Worm (Caenorhabditis elegans): ENCODE results near the gene ZK721.3.

DNA sequence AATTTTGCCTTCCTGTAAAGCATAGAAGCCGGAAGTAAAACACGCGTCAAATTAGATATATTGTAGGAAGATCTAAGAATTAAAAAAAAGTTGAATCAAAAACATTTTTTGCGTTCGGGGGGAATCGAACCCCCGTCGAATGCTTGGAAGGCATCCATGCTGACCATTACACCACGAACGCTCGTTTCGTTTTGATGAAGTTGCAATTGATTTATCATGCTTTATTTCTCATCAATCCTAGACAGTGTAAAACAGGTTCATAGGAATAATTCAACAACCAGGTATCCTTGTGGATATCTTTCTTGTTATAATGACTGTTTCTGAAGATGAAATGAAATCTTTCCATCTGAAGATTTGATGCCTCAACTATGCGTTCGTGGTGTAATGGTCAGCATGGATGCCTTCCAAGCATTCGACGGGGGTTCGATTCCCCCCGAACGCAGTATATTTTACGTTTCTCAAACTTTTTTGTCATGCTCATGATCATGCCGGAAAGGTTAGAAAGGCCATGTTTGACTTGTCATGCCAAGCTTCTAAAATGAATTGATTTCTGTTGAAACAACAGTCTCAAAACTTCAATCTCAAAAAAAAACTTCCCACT lies 35.6 kb downstream of the ZK721.3 start:
- TF ChIP-seq dmd-4 (tag; optimal IDR thresholded peaks at IDR 0.05) (no peak), F13H6.1 (tag; optimal IDR thresholded peaks at IDR 0.05) (no peak), unc-62 (GFP tag; optimal IDR thresholded peaks at IDR 0.05) (no peak)

Measured in whole organism, L2 larva.